Worm (Caenorhabditis elegans) whole organism, L4 larva: ENCODE measurements around the gene best-4.
A peak's percentile ranks its signal among the peaks of the same experiment; 100 is the strongest.

Experiments
- F26F4.8 ChIP-seq: fragments of 200-800 bp; sonication (Bioruptor generic); conservative IDR thresholded peaks from 2 replicates; pipeline ENCODE4 v1.3.6; 2022; ENCODE audit warnings: missing genetic modification characterization, missing compliant biosample characterization
- F44E2.7 ChIP-seq: fragments of 200-800 bp; sonication (Bioruptor generic); IDR thresholded peaks from 2 replicates; pipeline ENCODE4 v2.1.2; 2022; ENCODE audit warnings: missing genetic modification characterization, missing compliant biosample characterization
- T20F7.1 ChIP-seq: fragments of 200-800 bp; sonication (Bioruptor generic); optimal IDR thresholded peaks from 2 replicates; lab custom pipeline; 2018; ENCODE audit warnings: mild to moderate bottlenecking, missing genetic modification characterization, missing compliant biosample characterization
- T26A8.4 ChIP-seq: fragments of 200-800 bp; sonication (Bioruptor generic); IDR thresholded peaks from 2 replicates; pipeline ENCODE4 v1.3.6; 2022; ENCODE audit warnings: missing genetic modification characterization, missing compliant biosample characterization
- Y5F2A.4 ChIP-seq: fragments of 200-800 bp; sonication (Bioruptor generic); optimal IDR thresholded peaks from 2 replicates; lab custom pipeline; 2018; ENCODE audit warnings: mild to moderate bottlenecking, missing genetic modification characterization, missing compliant biosample characterization
- Y75B8A.6 ChIP-seq: fragments of 200-800 bp; sonication (Bioruptor generic); IDR thresholded peaks from 2 replicates; pipeline ENCODE4 v1.3.6; 2022; ENCODE audit warnings: missing genetic modification reagents, missing genetic modification characterization, missing compliant biosample characterization
- ama-1 ChIP-seq: fragments of 150-350 bp; optimal IDR thresholded peaks from 2 replicates; lab custom pipeline; 2014; ENCODE audit warnings: inconsistent platforms, mixed read lengths
- ceh-20 ChIP-seq: fragments of 200-800 bp; sonication (Bioruptor generic); IDR thresholded peaks from 2 replicates; pipeline ENCODE4 v1.3.6; 2022; ENCODE audit warnings: missing genetic modification reagents, missing genetic modification characterization, missing compliant biosample characterization
- ceh-32 ChIP-seq: sonication (generic microtip); optimal IDR thresholded peaks from 2 replicates; lab custom pipeline; 2016; ENCODE audit warnings: mild to moderate bottlenecking, missing genetic modification characterization, missing compliant biosample characterization; ENCODE audit not compliant: poor library complexity
- ceh-44 ChIP-seq: fragments of 200-800 bp; sonication (Bioruptor generic); IDR thresholded peaks from 2 replicates; pipeline ENCODE4 v1.3.6; 2022; ENCODE audit warnings: missing genetic modification reagents, missing genetic modification characterization, missing compliant biosample characterization
- cey-2 ChIP-seq: sonication (generic microtip); optimal IDR thresholded peaks from 3 replicates; lab custom pipeline; 2017; ENCODE audit warnings: missing genetic modification characterization, mild to moderate bottlenecking, missing compliant biosample characterization, antibody characterized with exemption, borderline replicate concordance; ENCODE audit not compliant: insufficient read depth
- dve-1 ChIP-seq: sonication (generic microtip); optimal IDR thresholded peaks from 2 replicates; lab custom pipeline; 2017; ENCODE audit warnings: antibody characterized with exemption, mild to moderate bottlenecking, missing genetic modification characterization, missing compliant biosample characterization; ENCODE audit not compliant: insufficient read depth
- fkh-10 ChIP-seq: fragments of 150-350 bp; optimal IDR thresholded peaks from 2 replicates; lab custom pipeline; 2014; ENCODE audit warnings: missing biosample characterization, missing genetic modification reagents, missing genetic modification characterization
- fos-1 ChIP-seq: fragments of 150-350 bp; optimal IDR thresholded peaks from 2 replicates; lab custom pipeline; 2014; ENCODE audit warnings: missing biosample characterization, missing genetic modification characterization
- hif-1 ChIP-seq, 2 experiments: sonication (generic microtip); optimal IDR thresholded peaks; 2 replicates each; lab custom pipeline; 2016 to 2017; ENCODE audit warnings: missing compliant biosample characterization in 2 of 2, missing genetic modification characterization in 2 of 2, missing genetic modification reagents in 2 of 2, missing genotype in 2 of 2, mild to moderate bottlenecking in 1 of 2
- lin-13 ChIP-seq: fragments of 150-350 bp; optimal IDR thresholded peaks from 2 replicates; lab custom pipeline; 2014; ENCODE audit warnings: missing biosample characterization, missing genetic modification reagents, missing genetic modification characterization
- lin-38 ChIP-seq: fragments of 200-800 bp; sonication (Bioruptor generic); IDR thresholded peaks from 2 replicates; pipeline ENCODE4 v1.3.6; 2022; ENCODE audit warnings: missing genetic modification reagents, missing genetic modification characterization, missing compliant biosample characterization
- lin-39 ChIP-seq: fragments of 150-350 bp; optimal IDR thresholded peaks from 2 replicates; lab custom pipeline; 2014; ENCODE audit warnings: missing biosample characterization, missing genetic modification reagents, missing genetic modification characterization
- madf-5 ChIP-seq, 2 experiments: fragments of 200-800 bp; sonication (Bioruptor generic); IDR thresholded peaks; 2 replicates each; pipeline ENCODE4 v1.3.6; 2022; ENCODE audit warnings: missing compliant biosample characterization in 2 of 2, missing genetic modification characterization in 2 of 2
- mdl-1 ChIP-seq, 2 experiments: fragments of 150-350 bp in 1 of 2; sonication (generic microtip) in 1 of 2; optimal IDR thresholded peaks; 2 replicates each; lab custom pipeline; 2014 to 2017; ENCODE audit warnings: missing biosample characterization in 2 of 2, missing genetic modification characterization in 2 of 2
- mdt-29 ChIP-seq: fragments of 200-800 bp; sonication (Bioruptor generic); IDR thresholded peaks from 2 replicates; pipeline ENCODE4 v1.3.6; 2022; ENCODE audit warnings: missing genetic modification reagents, missing genetic modification characterization, missing compliant biosample characterization
- mep-1 ChIP-seq: fragments of 150-350 bp; sonication (generic microtip); optimal IDR thresholded peaks from 3 replicates; lab custom pipeline; 2014; ENCODE audit warnings: missing biosample characterization, missing genetic modification characterization
- mes-2 ChIP-seq: sonication (generic microtip); optimal IDR thresholded peaks from 2 replicates; lab custom pipeline; 2016; ENCODE audit warnings: missing genotype, mild to moderate bottlenecking, missing genetic modification characterization, missing compliant biosample characterization; ENCODE audit not compliant: poor library complexity, severe bottlenecking
- nhr-102 ChIP-seq: sonication (generic microtip); optimal IDR thresholded peaks from 2 replicates; lab custom pipeline; 2016; ENCODE audit warnings: mild to moderate bottlenecking, missing genetic modification characterization, moderate library complexity, missing compliant biosample characterization
- nhr-11 ChIP-seq: fragments of 150-350 bp; optimal IDR thresholded peaks from 2 replicates; lab custom pipeline; 2014; ENCODE audit warnings: missing biosample characterization, missing genetic modification characterization
- nhr-237 ChIP-seq: sonication (generic microtip); optimal IDR thresholded peaks from 2 replicates; lab custom pipeline; 2017; ENCODE audit warnings: missing biosample characterization, missing genetic modification characterization
- nhr-28 ChIP-seq: fragments of 150-350 bp; optimal IDR thresholded peaks from 2 replicates; lab custom pipeline; 2014; ENCODE audit warnings: missing biosample characterization, missing genetic modification characterization
- nhr-41 ChIP-seq: fragments of 200-800 bp; sonication (Bioruptor generic); IDR thresholded peaks from 2 replicates; pipeline ENCODE4 v1.3.6; 2022; ENCODE audit warnings: missing genetic modification reagents, missing genetic modification characterization, missing compliant biosample characterization
- pha-4 ChIP-seq, 2 experiments: fragments of 150-350 bp in 1 of 2; fragments of 200-800 bp in 1 of 2; sonication (Bioruptor generic) in 1 of 2; IDR thresholded peaks in 1 of 2; optimal IDR thresholded peaks in 1 of 2; 2 replicates each; pipeline versions ENCODE4 v1.3.6 to Lab custom; 2014 to 2022; ENCODE audit warnings: missing genetic modification characterization in 2 of 2, missing genetic modification reagents in 2 of 2, missing biosample characterization in 1 of 2, missing compliant biosample characterization in 1 of 2
- php-3 ChIP-seq: fragments of 200-800 bp; sonication (Bioruptor generic); IDR thresholded peaks from 2 replicates; pipeline ENCODE4 v1.3.6; 2022; ENCODE audit warnings: missing genetic modification reagents, missing genetic modification characterization, missing compliant biosample characterization
- rbr-2 ChIP-seq: sonication (generic microtip); optimal IDR thresholded peaks from 2 replicates; lab custom pipeline; 2016; ENCODE audit warnings: missing genotype, missing genetic modification characterization, missing compliant biosample characterization
- spr-1 ChIP-seq: sonication (generic microtip); optimal IDR thresholded peaks from 2 replicates; lab custom pipeline; 2016; ENCODE audit warnings: mild to moderate bottlenecking, missing genetic modification characterization, missing compliant biosample characterization
- tag-97 ChIP-seq: fragments of 200-800 bp; sonication (Bioruptor generic); IDR thresholded peaks from 2 replicates; pipeline ENCODE4 v1.3.6; 2022; ENCODE audit warnings: missing genetic modification characterization, missing compliant biosample characterization
- unc-130 ChIP-seq: sonication (generic microtip); optimal IDR thresholded peaks from 2 replicates; lab custom pipeline; 2016; ENCODE audit warnings: missing genetic modification reagents, missing genetic modification characterization, missing compliant biosample characterization
- unc-62 ChIP-seq, 3 experiments: fragments of 150-350 bp in 1 of 3; sonication (generic microtip); optimal IDR thresholded peaks in 2 of 3; peaks in 1 of 3; 1 replicate in 1 of 3; 2 replicates in 2 of 3; lab custom pipeline; 2014 to 2017; ENCODE audit warnings: missing biosample characterization in 3 of 3, missing genetic modification characterization in 3 of 3, missing genetic modification reagents in 3 of 3, missing genotype in 1 of 3
- vab-7 ChIP-seq: fragments of 200-800 bp; sonication (Bioruptor generic); IDR thresholded peaks from 2 replicates; pipeline ENCODE4 v1.3.6; 2022; ENCODE audit warnings: missing genetic modification reagents, missing genetic modification characterization, missing compliant biosample characterization
- zfp-2 ChIP-seq: sonication (generic microtip); optimal IDR thresholded peaks from 2 replicates; lab custom pipeline; 2016; ENCODE audit warnings: mild to moderate bottlenecking, missing genetic modification characterization, missing compliant biosample characterization
- zip-11 ChIP-seq: fragments of 200-800 bp; sonication (Bioruptor generic); IDR thresholded peaks from 2 replicates; pipeline ENCODE4 v1.3.6; 2022; ENCODE audit warnings: missing genetic modification characterization, missing compliant biosample characterization
- ztf-11 ChIP-seq: fragments of 150-350 bp; optimal IDR thresholded peaks from 2 replicates; lab custom pipeline; 2014; ENCODE audit warnings: missing biosample characterization, missing genetic modification characterization
- ztf-7 ChIP-seq: fragments of 150-350 bp; optimal IDR thresholded peaks from 2 replicates; lab custom pipeline; 2014; ENCODE audit warnings: missing biosample characterization, missing genetic modification characterization

The best-4 gene

DNA sequence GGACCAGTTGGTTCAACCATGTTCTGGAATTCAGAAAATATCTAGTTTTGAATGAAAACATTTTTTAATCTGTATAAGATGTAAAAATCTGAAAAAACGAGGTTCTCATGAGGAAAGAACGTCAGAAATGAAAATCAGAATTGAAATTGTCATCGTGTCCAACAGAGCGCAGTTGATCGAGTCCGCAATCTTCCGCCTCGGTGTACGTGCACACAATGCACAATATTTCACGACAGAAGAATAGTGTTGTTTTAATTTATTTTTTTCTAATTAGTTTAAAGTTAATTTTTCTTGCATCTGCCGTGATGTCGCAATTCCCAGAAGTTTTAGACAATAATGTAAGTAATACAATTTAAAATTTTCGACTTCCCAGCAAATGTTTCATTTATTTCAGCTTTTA lies 32.0 kb upstream of the best-4 start, which contains the start of gene nfyc-1 (continued):
- TF ChIP-seq mes-2 (tag; lab: Kevin White, UChicago), result peak; percentile 84
- peak; percentile 51 for TF ChIP-seq nhr-28 (tag; lab: Kevin White, UChicago)
- TF ChIP-seq unc-62 (GFP tag; optimal IDR thresholded peaks at IDR 0.05 in 1 of 2; lab: Kevin White, UChicago), result no peak
- no peak for TF ChIP-seq unc-62 (tag; optimal IDR thresholded peaks at IDR 0.05; lab: Kevin White, UChicago)
- TF ChIP-seq ztf-11 (tag; lab: Kevin White, UChicago), result no peak
- peak; percentile 7 for TF ChIP-seq rbr-2

ce11 chrII:41914-42313 lies 30.2 kb upstream of the best-4 start, which contains the start of gene F23F1.10:
Gene F23F1.10, minus strand, starts transcription at chrII:41982.
- TF ChIP-seq lin-38 (peak; percentile 58), tag-97 (no peak), pha-4 (GFP tag; IDR thresholded peaks at IDR 0.05; lab: Robert Waterston, UW) (peak; percentile 35; the same call in 1 of the 2 replicates), pha-4 (tag; optimal IDR thresholded peaks at IDR 0.05; lab: Kevin White, UChicago) (no peak), zfp-2 (no peak), nhr-102 (tag; lab: Kevin White, UChicago) (peak; percentile 13), cey-2 (tag; lab: Kevin White, UChicago) (no peak), ztf-7 (tag; lab: Kevin White, UChicago) (no peak), mdt-29 (GFP tag; lab: Robert Waterston, UW) (no peak), T26A8.4 (GFP tag; lab: Robert Waterston, UW) (no peak), lin-39 (tag; lab: Kevin White, UChicago) (no peak), php-3 (GFP tag; lab: Robert Waterston, UW) (no peak), nhr-11 (tag; lab: Kevin White, UChicago) (no peak), nhr-41 (GFP tag; lab: Robert Waterston, UW) (no peak), unc-130 (GFP tag; lab: Kevin White, UChicago) (no peak), F26F4.8 (GFP tag; lab: Robert Waterston, UW) (no peak), T20F7.1 (GFP tag; lab: Kevin White, UChicago) (peak; percentile 14), fos-1 (tag; lab: Kevin White, UChicago) (no peak)
- TF ChIP-seq, all 104 proteins: peak for 4

- TF ChIP-seq madf-5 (GFP tag; IDR thresholded peaks at IDR 0.05; lab: Robert Waterston, UW), result no peak
- no peak for TF ChIP-seq lin-13 (GFP tag; lab: Kevin White, UChicago)
- TF ChIP-seq, all 104 proteins: peak for 0
Measured at ce11 chrII:39437-39836, 27.8 kb upstream of the best-4 start, which contains the start of gene spp-24. Gene spp-24, minus strand, starts transcription at chrII:39537.

DNA sequence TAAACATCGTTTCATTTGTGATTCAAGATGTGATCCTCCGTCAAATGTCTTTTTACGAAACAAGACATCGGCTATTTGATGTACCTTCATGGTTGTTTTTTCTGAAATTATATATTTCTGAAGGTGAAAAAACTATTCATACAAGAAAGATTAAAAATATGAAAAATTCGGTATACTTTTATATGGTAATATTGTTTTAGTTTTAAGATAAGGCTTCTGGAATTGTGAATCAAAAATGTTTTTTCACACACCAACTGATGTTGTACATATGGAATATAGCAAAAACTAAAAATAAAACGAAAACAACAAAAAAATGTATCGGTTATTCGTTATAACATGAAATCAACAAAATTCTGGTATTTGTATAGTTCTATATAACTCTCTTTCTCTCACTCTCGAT lies 25.5 kb upstream of the best-4 start, which contains the start of gene F23F1.6:
TSS of gene F23F1.6 (minus strand) at position 101 of the 400 bp plus-strand sequence.
- TF ChIP-seq zip-11 (GFP tag; lab: Robert Waterston, UW) (no peak), nhr-237 (tag; lab: Kevin White, UChicago) (no peak), mep-1 (tag; lab: Kevin White, UChicago) (no peak), ceh-44 (GFP tag; lab: Robert Waterston, UW) (no peak), F44E2.7 (GFP tag; lab: Robert Waterston, UW) (no peak), mdl-1 (tag; optimal IDR thresholded peaks at IDR 0.05; lab: Kevin White, UChicago) (no peak), hif-1 (tag; optimal IDR thresholded peaks at IDR 0.05; lab: Kevin White, UChicago) (no peak), fkh-10 (GFP tag; lab: Kevin White, UChicago) (no peak), spr-1 (tag; lab: Kevin White, UChicago) (no peak), mdt-29 (GFP tag; lab: Robert Waterston, UW) (no peak), ama-1 (lab: Kevin White, UChicago) (no peak), lin-13 (GFP tag; lab: Kevin White, UChicago) (no peak), vab-7 (GFP tag; lab: Robert Waterston, UW) (no peak), Y5F2A.4 (GFP tag; lab: Kevin White, UChicago) (no peak), Y75B8A.6 (no peak), php-3 (GFP tag; lab: Robert Waterston, UW) (no peak), ceh-20 (no peak), mes-2 (tag; lab: Kevin White, UChicago) (no peak), ceh-32 (tag; lab: Kevin White, UChicago) (no peak), dve-1 (tag; lab: Kevin White, UChicago) (no peak)
- TF ChIP-seq, all 104 proteins: peak for 0
